Fruit fly (Drosophila melanogaster): Measurements from ENCODE around the gene CG33710.

CG33710 gene

dm6 chr3L:19929051-19929718, 23.4 kb downstream of the CG33710 start (continued):
- no peak for TF ChIP-seq CG4328 (GFP tag; optimal IDR thresholded peaks at IDR 0.05)
- TF ChIP-seq ATbp (GFP tag; optimal IDR thresholded peaks at IDR 0.05), result no peak
- peak; percentile 17 for TF ChIP-seq zfh2 (GFP tag; optimal IDR thresholded peaks at IDR 0.05)
- peak; percentile 21 for TF ChIP-seq Hmr (GFP tag; optimal IDR thresholded peaks at IDR 0.05)
- TF ChIP-seq Hand (GFP tag; optimal IDR thresholded peaks at IDR 0.05), result no peak
- no peak for TF ChIP-seq dimm (GFP tag; IDR thresholded peaks at IDR 0.05)
- TF ChIP-seq BEAF-32 (GFP tag; optimal IDR thresholded peaks at IDR 0.05), result no peak
- TF ChIP-seq CG8478 (optimal IDR thresholded peaks at IDR 0.05), result no peak
- no peak for TF ChIP-seq CG18619 (GFP tag; optimal IDR thresholded peaks at IDR 0.05)
- TF ChIP-seq CG3163 (GFP tag; optimal IDR thresholded peaks at IDR 0.05), result no peak
- TF ChIP-seq CG8944 (GFP tag; optimal IDR thresholded peaks at IDR 0.05), result no peak
- TF ChIP-seq inv (GFP tag; IDR thresholded peaks at IDR 0.05; ENCODE audit: partially characterized antibody), result no peak
- TF ChIP-seq CG1602 (GFP tag; optimal IDR thresholded peaks at IDR 0.05), result no peak
- TF ChIP-seq E2f2 (GFP tag; IDR thresholded peaks at IDR 0.05), result 0 out of 2 replicates have a peak, but pooled peaks have one; percentile 6
- peak; percentile 9; the same call in 1 of the 2 replicates for TF ChIP-seq CG32767 (GFP tag; IDR thresholded peaks at IDR 0.05)
- no peak for TF ChIP-seq Lpt (GFP tag; optimal IDR thresholded peaks at IDR 0.05)
- TF ChIP-seq h (optimal IDR thresholded peaks at IDR 0.05), result no peak
- TF ChIP-seq Ptx1 (GFP tag; IDR thresholded peaks at IDR 0.05), result no peak
- no peak for TF ChIP-seq CG4424 (GFP tag; optimal IDR thresholded peaks at IDR 0.05)
- 0 out of 2 replicates have a peak, but pooled peaks have one; percentile 15 for TF ChIP-seq Atf6 (GFP tag; IDR thresholded peaks at IDR 0.05)
- TF ChIP-seq MBD-R2 (GFP tag; IDR thresholded peaks at IDR 0.05), result no peak
- TF ChIP-seq psq (GFP tag; optimal IDR thresholded peaks at IDR 0.05), result no peak
- no peak for TF ChIP-seq CG15073 (GFP tag; optimal IDR thresholded peaks at IDR 0.05)
- no peak for TF ChIP-seq Ada2b (GFP tag; IDR thresholded peaks at IDR 0.05)
- no peak for TF ChIP-seq Scr (GFP tag; IDR thresholded peaks at IDR 0.05; ENCODE audit: partially characterized antibody)
- no peak for TF ChIP-seq sc (optimal IDR thresholded peaks at IDR 0.05)
- no peak for TF ChIP-seq sc (GFP tag; optimal IDR thresholded peaks at IDR 0.05)
- no peak for TF ChIP-seq Nf-YB (GFP tag; optimal IDR thresholded peaks at IDR 0.05)
- TF ChIP-seq CG30431 (GFP tag; optimal IDR thresholded peaks at IDR 0.05), result no peak
- TF ChIP-seq CG7839 (tag; optimal IDR thresholded peaks at IDR 0.05), result peak; percentile 32
- no peak for TF ChIP-seq HLH54F (GFP tag; optimal IDR thresholded peaks at IDR 0.05)
- TF ChIP-seq jing (GFP tag; optimal IDR thresholded peaks at IDR 0.05), result no peak
- peak in 1 of 2 experiments; percentile 11 for TF ChIP-seq bsh (GFP tag; optimal IDR thresholded peaks at IDR 0.05)
- no peak for TF ChIP-seq Nf-YC (tag; optimal IDR thresholded peaks at IDR 0.05)
- no peak for TF ChIP-seq CG5245 (GFP tag; optimal IDR thresholded peaks at IDR 0.05)
- peak; percentile 59 for TF ChIP-seq Med (GFP tag)
- TF ChIP-seq gem (tag; optimal IDR thresholded peaks at IDR 0.05), result peak; percentile 58
- peak; percentile 10 for TF ChIP-seq Meics (GFP tag; optimal IDR thresholded peaks at IDR 0.05)
- TF ChIP-seq Bteb2 (GFP tag; optimal IDR thresholded peaks at IDR 0.05), result peak; percentile 40
- peak; percentile 7 for TF ChIP-seq CG15514 (GFP tag; optimal IDR thresholded peaks at IDR 0.05)
- no peak for TF ChIP-seq CG11723 (GFP tag; optimal IDR thresholded peaks at IDR 0.05)
- no peak for TF ChIP-seq Aef1 (GFP tag; IDR thresholded peaks at IDR 0.05)
- peak; percentile 21 for TF ChIP-seq lilli (GFP tag; optimal IDR thresholded peaks at IDR 0.05)
- no peak for TF ChIP-seq tx (GFP tag; optimal IDR thresholded peaks at IDR 0.05)
- TF ChIP-seq CG2678 (tag; optimal IDR thresholded peaks at IDR 0.05), result peak; percentile 26
- no peak for TF ChIP-seq Side (GFP tag; optimal IDR thresholded peaks at IDR 0.05)
- TF ChIP-seq ttk (GFP tag; IDR thresholded peaks at IDR 0.05), result no peak
- TF ChIP-seq Vsx1 (GFP tag; optimal IDR thresholded peaks at IDR 0.05), result no peak
- no peak for TF ChIP-seq exex (tag; optimal IDR thresholded peaks at IDR 0.05)
- no peak for TF ChIP-seq ase (GFP tag; IDR thresholded peaks at IDR 0.05)
- TF ChIP-seq CG3281 (GFP tag; optimal IDR thresholded peaks at IDR 0.05), result peak; percentile 35

Data from whole organism, embryonic.